Worm (Caenorhabditis elegans): ENCODE data around the gene ugt-55.

ugt-55 gene

DNA sequence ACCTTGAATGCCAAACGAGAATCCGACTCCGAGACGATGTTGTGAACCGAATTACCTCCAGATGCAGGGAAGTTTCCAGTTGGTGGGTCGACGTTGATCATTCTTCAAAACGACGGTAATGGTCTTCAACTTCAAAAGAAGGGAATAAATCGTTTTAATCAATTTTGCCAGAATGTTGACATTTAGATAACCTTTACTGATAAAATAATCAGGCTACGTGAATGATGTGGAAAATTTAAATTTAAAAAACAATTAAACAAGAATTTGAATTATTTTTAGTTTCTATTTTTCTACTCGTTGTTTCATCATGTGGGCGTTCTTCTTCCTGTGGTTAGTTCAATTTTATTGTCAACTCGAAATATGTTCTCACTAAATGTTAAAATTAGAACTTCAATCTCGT is 7.2 kb downstream of the ugt-55 start, which contains the start of gene ssp-35:
Gene ssp-35, minus strand, starts transcription at position 101 of the 400 bp plus-strand sequence.
- TF ChIP-seq fkh-10 (GFP tag; optimal IDR thresholded peaks at IDR 0.05), result no peak
- TF ChIP-seq pqm-1 (tag; optimal IDR thresholded peaks at IDR 0.05), result no peak
- TF ChIP-seq nhr-232 (tag; optimal IDR thresholded peaks at IDR 0.05), result no peak
- TF ChIP-seq unc-86 (tag; optimal IDR thresholded peaks at IDR 0.05), result no peak
- no peak for TF ChIP-seq hlh-30 (tag; optimal IDR thresholded peaks at IDR 0.05; ENCODE audit: insufficient read depth)
- TF ChIP-seq unc-42 (tag; optimal IDR thresholded peaks at IDR 0.05), result no peak
- TF ChIP-seq ceh-22 (tag; optimal IDR thresholded peaks at IDR 0.05), result no peak
- TF ChIP-seq fkh-6 (tag; optimal IDR thresholded peaks at IDR 0.05), result no peak
- no peak for TF ChIP-seq hlh-8 (tag; optimal IDR thresholded peaks at IDR 0.05)
- TF ChIP-seq ztf-16 (tag; optimal IDR thresholded peaks at IDR 0.05), result no peak
- TF ChIP-seq C38D4.7 (GFP tag; optimal IDR thresholded peaks at IDR 0.05), result no peak
- no peak for TF ChIP-seq ceh-2 (tag; optimal IDR thresholded peaks at IDR 0.05)
- no peak for TF ChIP-seq F13H6.1 (tag; optimal IDR thresholded peaks at IDR 0.05)

ce11 chrV:12269272-12269767 is 12.8 kb downstream of the ugt-55 start, which contains the start of gene twk-24:
twk-24 (minus strand) TSS chrV:12269322.
- TF ChIP-seq dve-1 (tag; optimal IDR thresholded peaks at IDR 0.05) (no peak), unc-55 (GFP tag; optimal IDR thresholded peaks at IDR 0.05) (no peak), ahr-1 (tag; optimal IDR thresholded peaks at IDR 0.05) (no peak), rnt-1 (tag; optimal IDR thresholded peaks at IDR 0.05) (no peak), npax-4 (tag; optimal IDR thresholded peaks at IDR 0.05) (no peak), che-1 (tag; optimal IDR thresholded peaks at IDR 0.05) (no peak), elt-2 (tag; optimal IDR thresholded peaks at IDR 0.05) (peak; percentile 65), ceh-18 (tag; optimal IDR thresholded peaks at IDR 0.05) (peak; percentile 59)

DNA sequence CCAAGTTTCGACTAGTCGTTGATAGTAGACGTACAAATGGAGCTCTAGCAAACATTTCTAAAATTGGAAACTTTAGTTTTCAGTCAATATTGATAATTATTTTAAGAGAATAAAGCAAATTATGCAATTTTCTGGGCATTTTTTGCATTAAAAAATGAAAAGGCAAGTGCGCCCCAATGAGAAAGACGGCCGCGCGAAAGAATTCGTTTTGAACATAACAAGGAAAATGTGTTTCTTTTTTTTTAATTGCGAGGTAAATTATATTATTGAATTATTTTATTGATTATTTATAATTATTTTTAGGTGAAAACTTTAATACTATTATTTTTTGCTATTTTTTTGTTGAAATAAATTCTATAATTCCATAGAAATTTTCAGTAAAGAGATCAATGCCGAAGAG is 15.0 kb downstream of the ugt-55 start, which contains the start of the genes tsfm-1 and capg-2:
Gene tsfm-1, minus strand, starts transcription at position 57 of the 400 bp plus-strand sequence.
Gene capg-2, plus strand, starts transcription at position 379 of the 400 bp plus-strand sequence.
- TF ChIP-seq ceh-9 (tag; optimal IDR thresholded peaks at IDR 0.05) (no peak), ceh-19 (GFP tag; optimal IDR thresholded peaks at IDR 0.05) (no peak), C08G9.2 (tag; optimal IDR thresholded peaks at IDR 0.05) (no peak), pros-1 (tag; optimal IDR thresholded peaks at IDR 0.05) (no peak), ceh-6 (GFP tag; optimal IDR thresholded peaks at IDR 0.05) (no peak)

ce11 chrV:12275714-12276113 is 19.2 kb downstream of the ugt-55 start:
- TF ChIP-seq sox-2 (GFP tag; IDR thresholded peaks at IDR 0.05), result no peak
- TF ChIP-seq ceh-14 (tag; optimal IDR thresholded peaks at IDR 0.05), result no peak
- no peak for TF ChIP-seq ceh-34 (tag; optimal IDR thresholded peaks at IDR 0.05)
- no peak for TF ChIP-seq ahr-1 (tag; optimal IDR thresholded peaks at IDR 0.05)
- TF ChIP-seq ama-1 (optimal IDR thresholded peaks at IDR 0.05), result no peak
- no peak for TF ChIP-seq unc-55 (GFP tag; optimal IDR thresholded peaks at IDR 0.05)
- TF ChIP-seq pha-4 (tag; optimal IDR thresholded peaks at IDR 0.05), result no peak
- no peak for TF ChIP-seq gmeb-2 (tag; optimal IDR thresholded peaks at IDR 0.05)
- TF ChIP-seq C38D4.7 (GFP tag; optimal IDR thresholded peaks at IDR 0.05), result no peak
- TF ChIP-seq odd-2 (tag; optimal IDR thresholded peaks at IDR 0.05), result no peak
- no peak for TF ChIP-seq C08G9.2 (tag; optimal IDR thresholded peaks at IDR 0.05)

DNA sequence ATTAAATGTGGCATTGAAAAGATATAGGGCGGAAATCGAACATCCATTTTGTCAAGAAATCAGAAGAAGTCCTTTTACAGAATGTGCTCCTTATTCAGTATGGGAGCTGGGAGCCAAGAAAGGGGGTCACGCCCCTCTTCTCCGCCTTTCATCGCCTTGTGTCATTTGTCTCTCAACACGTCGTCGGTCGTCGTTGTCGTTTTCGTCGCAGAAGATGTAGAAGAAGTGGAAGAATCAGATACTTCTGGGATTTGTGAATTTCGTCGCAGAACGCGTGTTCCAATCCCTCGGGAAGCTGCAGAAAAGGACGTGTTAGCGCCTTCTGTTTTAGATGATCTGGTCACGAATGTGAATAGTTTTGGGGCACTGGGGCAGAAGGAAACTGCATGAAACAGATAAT is 20.4 kb downstream of the ugt-55 start, which contains the start of gene bnc-1:
Gene bnc-1, minus strand, starts transcription at position 101 of the 400 bp plus-strand sequence.
- TF ChIP-seq pat-9 (tag; optimal IDR thresholded peaks at IDR 0.05), result no peak
- TF ChIP-seq unc-42 (tag; optimal IDR thresholded peaks at IDR 0.05), result no peak
- TF ChIP-seq lim-6 (tag; optimal IDR thresholded peaks at IDR 0.05), result no peak
- no peak for TF ChIP-seq tbx-2 (tag; optimal IDR thresholded peaks at IDR 0.05)
- TF ChIP-seq T23F11.4 (GFP tag; optimal IDR thresholded peaks at IDR 0.05), result no peak
- no peak for TF ChIP-seq tbx-7 (tag; optimal IDR thresholded peaks at IDR 0.05)
- no peak for TF ChIP-seq unc-3 (GFP tag; conservative IDR thresholded peaks at IDR 0.05)
- TF ChIP-seq unc-3 (tag; optimal IDR thresholded peaks at IDR 0.05), result no peak
- TF ChIP-seq pros-1 (tag; optimal IDR thresholded peaks at IDR 0.05), result no peak
- no peak for TF ChIP-seq K02D7.2 (tag; optimal IDR thresholded peaks at IDR 0.05)
- TF ChIP-seq F13H6.1 (tag; optimal IDR thresholded peaks at IDR 0.05), result no peak
- no peak for TF ChIP-seq ceh-22 (tag; optimal IDR thresholded peaks at IDR 0.05)
- no peak for TF ChIP-seq Y22D7AL.16 (tag; optimal IDR thresholded peaks at IDR 0.05)
- TF ChIP-seq ama-1 (optimal IDR thresholded peaks at IDR 0.05), result no peak
- TF ChIP-seq ceh-14 (tag; optimal IDR thresholded peaks at IDR 0.05), result no peak
- no peak for TF ChIP-seq dve-1 (tag; optimal IDR thresholded peaks at IDR 0.05)
- no peak for TF ChIP-seq fkh-6 (tag; optimal IDR thresholded peaks at IDR 0.05)
- no peak for TF ChIP-seq C38D4.7 (GFP tag; optimal IDR thresholded peaks at IDR 0.05)

Measured in whole organism, late embryonic.